Fruit fly (Drosophila melanogaster) whole organism, embryonic: ENCODE measurements around the gene Or67b.
A peak's percentile ranks its signal among the peaks of the same experiment; 100 is the strongest.

Experiments used
- Atf3 ChIP-seq: fragments of 200-800 bp; sonication (Bioruptor generic); optimal IDR thresholded peaks from 3 replicates; lab custom pipeline; 2016; ENCODE audit warnings: missing biosample characterization, missing genetic modification characterization
- Atf6 ChIP-seq: fragments of 200-800 bp; sonication (Bioruptor generic); IDR thresholded peaks from 2 replicates; pipeline ENCODE4 v1.3.6; 2022; ENCODE audit warnings: missing biosample characterization, missing genetic modification characterization
- CG10209 ChIP-seq: fragments of 200-800 bp; sonication (Bioruptor generic); optimal IDR thresholded peaks from 3 replicates; lab custom pipeline; 2017; ENCODE audit warnings: missing biosample characterization, mild to moderate bottlenecking, missing genetic modification characterization, missing genetic modification reagents
- CG11093 ChIP-seq: fragments of 200-800 bp; sonication (Bioruptor generic); IDR thresholded peaks from 3 replicates; pipeline ENCODE4 v1.3.6; 2022; ENCODE audit warnings: missing biosample characterization, missing genetic modification characterization
- CG11560 ChIP-seq: fragments of 200-800 bp; sonication (Bioruptor generic); IDR thresholded peaks from 3 replicates; pipeline ENCODE4 v1.3.6; 2022; ENCODE audit warnings: missing biosample characterization, missing genetic modification characterization
- CG11695 ChIP-seq: fragments of 200-800 bp; sonication (Bioruptor generic); IDR thresholded peaks from 3 replicates; pipeline ENCODE4 v1.3.6; 2022; ENCODE audit warnings: missing biosample characterization, missing genetic modification characterization
- CG12219 ChIP-seq: fragments of 200-800 bp; sonication (Bioruptor generic); optimal IDR thresholded peaks from 3 replicates; lab custom pipeline; 2018; ENCODE audit warnings: missing biosample characterization, mild to moderate bottlenecking, missing genetic modification characterization
- CG13775 ChIP-seq: fragments of 200-800 bp; sonication (Bioruptor generic); optimal IDR thresholded peaks from 3 replicates; lab custom pipeline; 2017; ENCODE audit warnings: missing biosample characterization, mild to moderate bottlenecking, missing genetic modification characterization
- CG15011 ChIP-seq: fragments of 200-800 bp; sonication (Bioruptor generic); optimal IDR thresholded peaks from 3 replicates; lab custom pipeline; 2018; ENCODE audit warnings: missing biosample characterization, mild to moderate bottlenecking, missing genetic modification characterization
- CG1529 ChIP-seq: fragments of 200-800 bp; sonication (Bioruptor generic); optimal IDR thresholded peaks from 3 replicates; lab custom pipeline; 2018; ENCODE audit warnings: missing biosample characterization, missing genetic modification characterization
- CG1647 ChIP-seq: fragments of 200-800 bp; sonication (Bioruptor generic); optimal IDR thresholded peaks from 3 replicates; lab custom pipeline; 2016; ENCODE audit warnings: missing biosample characterization, missing genetic modification characterization
- CG17612 ChIP-seq: fragments of 200-800 bp; sonication (Bioruptor generic); IDR thresholded peaks from 2 replicates; pipeline ENCODE4 v1.3.6; 2022; ENCODE audit warnings: missing biosample characterization, missing genetic modification characterization
- CG17829 ChIP-seq: fragments of 200-800 bp; optimal IDR thresholded peaks from 2 replicates; lab custom pipeline; 2019; ENCODE audit warnings: missing biosample characterization, mild to moderate bottlenecking, missing genetic modification characterization, moderate library complexity
- CG18011 ChIP-seq: fragments of 200-800 bp; sonication (Bioruptor generic); optimal IDR thresholded peaks from 2 replicates; lab custom pipeline; 2017; ENCODE audit warnings: missing biosample characterization, missing genetic modification characterization, mild to moderate bottlenecking, moderate library complexity, missing genotype
- CG18619 ChIP-seq: fragments of 200-800 bp; sonication (Bioruptor generic); optimal IDR thresholded peaks from 3 replicates; lab custom pipeline; 2017; ENCODE audit warnings: missing biosample characterization, mild to moderate bottlenecking, missing genetic modification characterization
- CG18764 ChIP-seq: fragments of 200-800 bp; sonication (Bioruptor generic); optimal IDR thresholded peaks from 3 replicates; lab custom pipeline; 2016; ENCODE audit warnings: missing biosample characterization, missing genetic modification characterization
- CG3065 ChIP-seq: fragments of 200-800 bp; sonication (Bioruptor generic); optimal IDR thresholded peaks from 2 replicates; lab custom pipeline; 2016; ENCODE audit warnings: missing biosample characterization, missing genetic modification characterization
- CG3281 ChIP-seq: fragments of 200-800 bp; sonication (Bioruptor generic); optimal IDR thresholded peaks from 3 replicates; lab custom pipeline; 2017; ENCODE audit warnings: missing biosample characterization, mild to moderate bottlenecking, missing genetic modification characterization
- CG4424 ChIP-seq: fragments of 200-800 bp; sonication (Bioruptor generic); optimal IDR thresholded peaks from 3 replicates; lab custom pipeline; 2016; ENCODE audit warnings: missing biosample characterization, missing genetic modification characterization
- CG7963 ChIP-seq: fragments of 200-800 bp; sonication (Bioruptor generic); IDR thresholded peaks from 3 replicates; pipeline ENCODE4 v1.3.6; 2022; ENCODE audit warnings: missing biosample characterization, missing genetic modification characterization; ENCODE audit not compliant: partially characterized antibody
- CG8290 ChIP-seq, 3 experiments: fragments of 200-800 bp; sonication (Bioruptor generic); optimal IDR thresholded peaks; 2 replicates each; lab custom pipeline; 2016 to 2019; ENCODE audit warnings: missing biosample characterization in 3 of 3, missing genetic modification characterization in 3 of 3, mild to moderate bottlenecking in 2 of 3, moderate library complexity in 1 of 3
- CG8478 ChIP-seq: fragments of >200 bp; optimal IDR thresholded peaks from 2 replicates; lab custom pipeline; 2018
- CG8944 ChIP-seq: fragments of 200-800 bp; sonication (Bioruptor generic); optimal IDR thresholded peaks from 3 replicates; lab custom pipeline; 2016; ENCODE audit warnings: missing biosample characterization, missing genetic modification characterization
- HLH54F ChIP-seq: fragments of 200-800 bp; sonication (Bioruptor generic); optimal IDR thresholded peaks from 3 replicates; lab custom pipeline; 2016; ENCODE audit warnings: missing biosample characterization, missing genetic modification characterization
- Jarid2 ChIP-seq: fragments of 200-800 bp; sonication (Bioruptor generic); optimal IDR thresholded peaks from 3 replicates; lab custom pipeline; 2017; ENCODE audit warnings: mild to moderate bottlenecking, missing biosample characterization, missing genetic modification reagents, missing genetic modification characterization
- Max ChIP-seq: fragments of 200-800 bp; sonication (Bioruptor generic); optimal IDR thresholded peaks from 2 replicates; lab custom pipeline; 2016; ENCODE audit warnings: missing biosample characterization, mild to moderate bottlenecking, missing genetic modification characterization
- NC2β ChIP-seq: fragments of 200-800 bp; sonication (Bioruptor generic); optimal IDR thresholded peaks from 2 replicates; lab custom pipeline; 2016; ENCODE audit warnings: missing biosample characterization, missing genetic modification characterization
- TFAM ChIP-seq: fragments of 200-800 bp; sonication (Bioruptor generic); optimal IDR thresholded peaks from 2 replicates; lab custom pipeline; 2017; ENCODE audit warnings: missing biosample characterization, missing genetic modification characterization, inconsistent platforms
- abd-A ChIP-seq: fragments of 200-800 bp; sonication (Bioruptor generic); optimal IDR thresholded peaks from 3 replicates; lab custom pipeline; 2019; ENCODE audit warnings: missing biosample characterization, mild to moderate bottlenecking, missing genetic modification characterization, moderate library complexity
- cad ChIP-seq: fragments of >200 bp; optimal IDR thresholded peaks from 2 replicates; lab custom pipeline; 2017; ENCODE audit warnings: missing biosample characterization, missing genetic modification characterization
- chinmo ChIP-seq: fragments of 200-800 bp; sonication (Bioruptor generic); IDR thresholded peaks from 4 replicates; pipeline ENCODE4 v1.3.6; 2022; ENCODE audit warnings: missing biosample characterization, missing genetic modification characterization; ENCODE audit not compliant: partially characterized antibody
- ci ChIP-seq: fragments of 200-800 bp; sonication (Bioruptor generic); IDR thresholded peaks from 3 replicates; pipeline ENCODE4 v1.3.6; 2022; ENCODE audit warnings: missing biosample characterization, missing genetic modification characterization
- dan ChIP-seq: fragments of 200-800 bp; sonication (Bioruptor generic); IDR thresholded peaks from 2 replicates; pipeline ENCODE4 v1.3.6; 2022; ENCODE audit warnings: missing biosample characterization, missing genetic modification characterization
- dpn ChIP-seq, 2 experiments: fragments of 200-800 bp; sonication (Bioruptor generic); optimal IDR thresholded peaks; 3 replicates each; lab custom pipeline; 2016; ENCODE audit warnings: missing biosample characterization in 2 of 2, missing genetic modification characterization in 2 of 2
- en ChIP-seq: fragments of 200-800 bp; sonication (Bioruptor generic); optimal IDR thresholded peaks from 2 replicates; lab custom pipeline; 2016; ENCODE audit warnings: missing biosample characterization, missing genetic modification characterization
- fd96Cb ChIP-seq: fragments of 200-800 bp; sonication (Bioruptor generic); optimal IDR thresholded peaks from 2 replicates; lab custom pipeline; 2018; ENCODE audit warnings: missing biosample characterization, mild to moderate bottlenecking, missing genetic modification characterization, moderate library complexity
- grn ChIP-seq: fragments of 200-800 bp; sonication (Bioruptor generic); optimal IDR thresholded peaks from 3 replicates; lab custom pipeline; 2017; ENCODE audit warnings: missing biosample characterization, missing genetic modification characterization
- h ChIP-seq: fragments of >200 bp; optimal IDR thresholded peaks from 2 replicates; lab custom pipeline; 2017
- kah ChIP-seq: fragments of 200-800 bp; sonication (Bioruptor generic); optimal IDR thresholded peaks from 2 replicates; lab custom pipeline; 2018; ENCODE audit warnings: missing biosample characterization, mild to moderate bottlenecking, missing genetic modification characterization
- kni ChIP-seq: fragments of 200-800 bp; sonication (Bioruptor generic); optimal IDR thresholded peaks from 3 replicates; lab custom pipeline; 2017; ENCODE audit warnings: mild to moderate bottlenecking, missing biosample characterization, missing genetic modification reagents, missing genetic modification characterization
- mirr ChIP-seq: fragments of 200-800 bp; sonication (Bioruptor generic); optimal IDR thresholded peaks from 3 replicates; lab custom pipeline; 2018; ENCODE audit warnings: missing biosample characterization, mild to moderate bottlenecking, missing genetic modification characterization
- nerfin-1 ChIP-seq: fragments of 200-800 bp; sonication (Bioruptor generic); optimal IDR thresholded peaks from 3 replicates; lab custom pipeline; 2019; ENCODE audit warnings: missing biosample characterization, mild to moderate bottlenecking, missing genetic modification characterization, moderate library complexity
- nom ChIP-seq: fragments of 200-800 bp; sonication (Bioruptor generic); optimal IDR thresholded peaks from 2 replicates; lab custom pipeline; 2017; ENCODE audit warnings: missing biosample characterization, missing genetic modification characterization, mild to moderate bottlenecking, moderate library complexity, missing genetic modification reagents
- onecut ChIP-seq: fragments of 200-800 bp; sonication (Bioruptor generic); IDR thresholded peaks from 2 replicates; pipeline ENCODE4 v1.3.6; 2022; ENCODE audit warnings: missing biosample characterization, missing genetic modification characterization
- pho ChIP-seq: fragments of 200-800 bp; sonication (Bioruptor generic); optimal IDR thresholded peaks from 2 replicates; lab custom pipeline; 2016; ENCODE audit warnings: missing biosample characterization, missing genetic modification characterization
- salm ChIP-seq: fragments of 200-800 bp; sonication (Bioruptor generic); optimal IDR thresholded peaks from 2 replicates; lab custom pipeline; 2018; ENCODE audit warnings: missing biosample characterization, mild to moderate bottlenecking, missing genetic modification characterization
- sd ChIP-seq: fragments of 200-800 bp; sonication (Bioruptor generic); optimal IDR thresholded peaks from 3 replicates; lab custom pipeline; 2018; ENCODE audit warnings: missing biosample characterization, mild to moderate bottlenecking, missing genetic modification characterization, moderate library complexity
- sima ChIP-seq: fragments of 200-800 bp; sonication (Bioruptor generic); optimal IDR thresholded peaks from 2 replicates; lab custom pipeline; 2016; ENCODE audit warnings: missing biosample characterization, missing genetic modification characterization
- sisA ChIP-seq: fragments of 200-800 bp; sonication (Bioruptor generic); IDR thresholded peaks from 2 replicates; pipeline ENCODE4 v1.3.6; 2022; ENCODE audit warnings: missing biosample characterization, missing genetic modification characterization
- tll ChIP-seq, 2 experiments: fragments of 200-800 bp in 1 of 2; fragments of >200 bp in 1 of 2; sonication (Bioruptor generic) in 1 of 2; optimal IDR thresholded peaks; 2 replicates each; lab custom pipeline; 2017 to 2019; ENCODE audit warnings: missing biosample characterization in 2 of 2, missing genetic modification characterization in 2 of 2, mild to moderate bottlenecking in 1 of 2, moderate library complexity in 1 of 2
- yki ChIP-seq: fragments of >200 bp; optimal IDR thresholded peaks from 3 replicates; lab custom pipeline; 2018

Gene Or67b

DNA sequence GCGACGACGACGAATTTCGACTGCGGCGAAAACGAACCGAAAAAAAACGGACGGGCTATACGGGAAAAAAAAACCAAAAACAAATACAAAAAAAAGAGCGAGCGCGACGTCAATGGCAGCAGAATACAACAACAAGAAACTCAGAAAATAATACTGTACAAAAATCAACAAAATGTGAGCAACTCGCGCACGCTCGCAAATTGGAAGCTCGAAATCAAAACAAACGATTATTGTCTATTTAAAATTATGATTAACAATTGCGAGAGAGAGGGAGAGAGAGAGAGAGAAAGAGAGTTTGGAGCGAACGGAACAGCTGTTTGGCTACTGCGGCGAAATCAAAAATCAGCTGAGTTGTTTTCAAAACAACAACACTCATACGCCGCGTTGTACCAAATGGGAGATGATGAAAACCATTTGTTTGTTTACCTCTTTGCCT, 46.6 kb upstream of the Or67b start (continued):
- TF ChIP-seq h (lab: Kevin White, UChicago) = no peak
- TF ChIP-seq CG3065 (GFP tag; lab: Kevin White, UChicago) = no peak
- TF ChIP-seq yki (lab: Kevin White, UChicago) = no peak
- no peak for TF ChIP-seq CG11560
- no peak for TF ChIP-seq CG3281 (GFP tag; lab: Kevin White, UChicago)
- TF ChIP-seq pho = no peak
- no peak for TF ChIP-seq ci
- TF ChIP-seq cad = no peak
- TF ChIP-seq CG7963 = no peak
- no peak for TF ChIP-seq CG10209 (GFP tag; lab: Kevin White, UChicago)
- TF ChIP-seq TFAM (GFP tag; lab: Kevin White, UChicago) = no peak
- TF ChIP-seq nerfin-1 (tag; lab: Kevin White, UChicago) = no peak
- TF ChIP-seq CG8478 (lab: Kevin White, UChicago) = no peak
- no peak for TF ChIP-seq kni
- TF ChIP-seq CG12219 (GFP tag; lab: Kevin White, UChicago) = no peak
- TF ChIP-seq abd-A (tag; lab: Kevin White, UChicago) = peak; percentile 92
- TF ChIP-seq, all 482 proteins: peak for 42

DNA sequence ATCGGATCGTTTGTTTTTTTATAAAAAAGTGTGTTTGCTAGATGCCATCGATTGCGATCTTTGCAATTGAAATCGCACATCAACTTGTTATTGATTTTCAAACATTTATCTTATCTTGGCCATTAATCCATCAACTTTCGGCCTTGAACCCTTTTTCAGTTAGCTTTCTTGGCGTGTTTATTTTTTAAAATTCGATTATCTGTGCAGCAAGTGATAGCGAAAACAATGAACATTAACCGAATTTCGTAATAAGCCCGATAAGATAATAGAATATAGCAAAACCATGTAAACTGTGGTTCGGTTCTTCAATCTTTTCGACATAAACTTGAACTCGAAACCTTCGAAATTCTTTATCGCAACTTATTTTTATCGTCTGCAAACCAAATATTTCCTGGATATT, 45.3 kb upstream of the Or67b start:
- no peak for TF ChIP-seq CG15011 (GFP tag; lab: Kevin White, UChicago)
- no peak for TF ChIP-seq Atf6
- TF ChIP-seq dpn (GFP tag; optimal IDR thresholded peaks at IDR 0.05; lab: Kevin White, UChicago) = no peak
- no peak for TF ChIP-seq nom (GFP tag; lab: Kevin White, UChicago)
- TF ChIP-seq en = no peak
- no peak for TF ChIP-seq CG7963
- TF ChIP-seq NC2β (GFP tag; lab: Kevin White, UChicago) = no peak
- no peak for TF ChIP-seq salm
- TF ChIP-seq CG11695 = no peak
- TF ChIP-seq chinmo = 0 out of 4 replicates have a peak, but pooled peaks have one; percentile 4
- TF ChIP-seq fd96Cb (tag; lab: Kevin White, UChicago) = no peak
- no peak for TF ChIP-seq CG1529 (GFP tag; lab: Kevin White, UChicago)
- no peak for TF ChIP-seq Jarid2 (GFP tag; lab: Kevin White, UChicago)
- no peak for TF ChIP-seq CG11093 (GFP tag; lab: Robert Waterston, UW)
- TF ChIP-seq sima (GFP tag; lab: Kevin White, UChicago) = no peak
- no peak for TF ChIP-seq CG18619 (GFP tag; lab: Kevin White, UChicago)
- no peak for TF ChIP-seq CG18011 (GFP tag; lab: Kevin White, UChicago)
- TF ChIP-seq CG17829 (tag; lab: Kevin White, UChicago) = no peak
- no peak for TF ChIP-seq CG17612 (GFP tag; lab: Robert Waterston, UW)
- no peak for TF ChIP-seq CG13775 (GFP tag; lab: Kevin White, UChicago)
- TF ChIP-seq Atf3 (GFP tag; lab: Kevin White, UChicago) = no peak
- TF ChIP-seq tll (GFP tag; optimal IDR thresholded peaks at IDR 0.05; lab: Kevin White, UChicago) = no peak
- TF ChIP-seq HLH54F (GFP tag; lab: Kevin White, UChicago) = no peak
- TF ChIP-seq onecut = no peak
- TF ChIP-seq CG8944 (GFP tag; lab: Kevin White, UChicago) = no peak
- no peak for TF ChIP-seq kah (GFP tag; lab: Kevin White, UChicago)
- no peak for TF ChIP-seq sisA
- peak; percentile 82 for TF ChIP-seq grn (GFP tag; lab: Kevin White, UChicago)
- peak; percentile 89 for TF ChIP-seq mirr (GFP tag; lab: Kevin White, UChicago)
- TF ChIP-seq Max (GFP tag; lab: Kevin White, UChicago) = no peak
- TF ChIP-seq pho = no peak
- TF ChIP-seq sd (tag; lab: Kevin White, UChicago) = peak; percentile 30
- no peak for TF ChIP-seq CG18764 (GFP tag; lab: Kevin White, UChicago)
- no peak for TF ChIP-seq CG12219 (GFP tag; lab: Kevin White, UChicago)
- TF ChIP-seq h (lab: Kevin White, UChicago) = no peak
- no peak for TF ChIP-seq CG1647 (GFP tag; lab: Kevin White, UChicago)
- no peak for TF ChIP-seq CG4424 (GFP tag; lab: Kevin White, UChicago)
- no peak for TF ChIP-seq dan (GFP tag; lab: Robert Waterston, UW)
- no peak for TF ChIP-seq CG8290 (GFP tag; optimal IDR thresholded peaks at IDR 0.05; lab: Kevin White, UChicago)
- no peak for TF ChIP-seq CG8290 (tag; optimal IDR thresholded peaks at IDR 0.05; lab: Kevin White, UChicago)
